Worm (Caenorhabditis elegans) whole organism, mixed stage, embryonic: ENCODE data around the gene col-87.
A peak's percentile ranks its signal among the peaks of the same experiment; 100 is the strongest.

Source experiments
- ces-1 ChIP-seq: fragments of 150-350 bp; optimal IDR thresholded peaks from 2 replicates; lab custom pipeline; 2014; ENCODE audit warnings: missing biosample characterization, missing genetic modification reagents, missing genetic modification characterization
- elt-1 ChIP-seq: sonication (generic microtip); optimal IDR thresholded peaks from 2 replicates; lab custom pipeline; 2017; ENCODE audit warnings: missing genetic modification characterization, mild to moderate bottlenecking, missing compliant biosample characterization, antibody characterized with exemption, moderate library complexity, borderline replicate concordance; ENCODE audit not compliant: insufficient read depth
- sem-2 ChIP-seq: fragments of 200-800 bp; sonication (Bioruptor generic); optimal IDR thresholded peaks from 2 replicates; lab custom pipeline; 2018; ENCODE audit warnings: mild to moderate bottlenecking, missing genetic modification characterization, missing compliant biosample characterization
- ztf-11 ChIP-seq: fragments of 150-350 bp; optimal IDR thresholded peaks from 2 replicates; lab custom pipeline; 2014; ENCODE audit warnings: missing biosample characterization, missing genetic modification characterization

DNA sequence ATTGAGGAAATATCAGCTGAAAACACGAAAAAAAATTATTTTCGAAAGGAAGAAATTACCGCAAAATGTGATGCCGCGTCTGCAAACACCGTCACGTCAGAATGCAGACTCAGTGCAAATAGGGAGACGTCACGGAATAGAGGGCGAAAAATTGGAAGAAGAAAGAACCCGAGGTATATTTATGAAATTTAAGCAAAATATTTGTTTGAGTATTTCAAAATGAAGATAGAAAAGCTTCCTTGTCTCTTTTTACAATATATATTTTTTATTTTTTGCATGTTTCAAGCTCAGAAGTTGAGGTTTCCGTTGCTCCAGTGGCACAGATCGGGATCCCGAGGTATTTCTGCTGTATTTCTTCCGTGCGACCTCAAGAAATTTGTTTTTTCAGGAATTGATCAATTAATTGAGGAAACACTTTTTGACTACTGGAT, 49.4 kb upstream of the col-87 start, which contains the start of gene W03H9.2:
- TF ChIP-seq elt-1 (tag; lab: Kevin White, UChicago) (no peak), ztf-11 (tag; lab: Kevin White, UChicago) (no peak), ces-1 (peak; percentile 69), sem-2 (GFP tag; lab: Kevin White, UChicago) (no peak)
